Fruit fly (Drosophila melanogaster): ENCODE results near the gene santa-maria.

DNA sequence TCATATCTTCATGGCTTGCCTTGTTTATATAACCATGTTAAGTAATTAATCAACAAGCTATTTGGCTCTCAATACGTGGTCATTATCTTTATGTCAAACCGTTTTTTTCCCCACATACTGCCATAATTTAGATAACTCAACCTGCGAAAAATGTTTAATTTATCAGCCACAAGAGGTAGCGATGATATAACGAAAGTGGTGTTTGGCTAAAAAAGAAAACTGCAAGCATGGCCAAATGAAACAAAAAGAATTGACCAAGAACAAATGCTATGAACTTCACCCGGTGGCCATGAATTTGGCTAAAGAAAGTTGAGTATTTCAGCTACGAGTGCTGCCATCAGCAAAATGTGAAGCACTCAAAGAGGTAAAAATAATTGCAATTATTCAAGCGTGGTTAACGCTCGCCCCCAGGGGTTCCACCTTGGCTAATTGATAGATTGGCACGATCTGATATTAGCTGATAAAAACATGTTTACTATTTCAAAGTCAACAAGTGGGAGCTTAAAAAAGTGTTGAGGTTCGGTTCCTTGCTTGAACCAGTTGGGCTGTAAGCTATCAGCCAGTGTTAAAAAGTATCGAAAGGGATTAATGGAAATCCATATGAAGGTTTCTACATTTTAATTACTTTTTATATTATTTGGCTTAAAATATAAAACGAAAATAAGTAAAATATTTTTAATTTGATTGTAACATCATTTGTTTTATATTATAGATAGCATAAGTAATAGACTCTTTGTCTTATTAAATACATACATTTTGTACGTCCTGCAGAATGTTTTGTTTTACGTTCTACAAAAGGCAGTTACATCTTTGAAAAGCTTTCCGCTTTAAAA, 14.3 kb downstream of the santa-maria start:
- no peak for TF ChIP-seq Sin3A (optimal IDR thresholded peaks at IDR 0.05)
- TF ChIP-seq Myc (optimal IDR thresholded peaks at IDR 0.05): no peak
- no peak for TF ChIP-seq psq (optimal IDR thresholded peaks at IDR 0.05)
- no peak for TF ChIP-seq h (optimal IDR thresholded peaks at IDR 0.05)

Measured in Kc167 (cell line).